Fruit fly (Drosophila melanogaster) S2 (cell line): ENCODE results near the gene Cdc14.

ENCODE experiments used
- CG8478 ChIP-seq: fragments of >200 bp; optimal IDR thresholded peaks from 2 replicates; lab custom pipeline; 2018
- CTCF ChIP-seq, 2 experiments: fragments of >200 bp; optimal IDR thresholded peaks; 2 replicates each; lab custom pipeline; 2018

DNA sequence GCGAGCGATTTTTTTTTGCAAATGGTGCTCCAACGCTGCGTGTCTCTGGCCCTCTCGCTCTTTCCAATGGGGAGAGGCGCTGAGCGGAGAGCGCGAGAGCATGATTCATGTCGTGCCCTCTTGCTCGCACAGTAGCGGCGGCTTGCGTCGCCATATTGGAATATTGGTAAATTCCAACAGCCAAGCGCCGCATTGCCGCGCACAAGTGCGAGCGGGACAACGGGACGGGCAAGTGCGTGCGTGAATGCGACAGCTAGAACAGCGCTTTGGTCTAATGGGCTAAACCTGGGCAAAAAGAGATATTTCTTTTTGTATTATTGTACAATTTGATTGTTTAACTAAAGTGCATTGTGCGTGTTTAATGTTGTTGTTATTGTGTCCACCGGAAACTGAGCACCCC, 17.7 kb upstream of the Cdc14 start:
- TF ChIP-seq CTCF (optimal IDR thresholded peaks at IDR 0.05; lab: Kevin White, UChicago) = peak; percentile 22 to 60
- TF ChIP-seq CG8478 = no peak
